Worm (Caenorhabditis elegans): ENCODE data around the gene T10G3.4.

T10G3.4 gene

ce11 chrV:13464123-13464522 lies 20.1 kb downstream of the T10G3.4 start:
- no peak for TF ChIP-seq elt-1 (tag; optimal IDR thresholded peaks at IDR 0.05; ENCODE audit: borderline replicate concordance, insufficient read depth)
- no peak for TF ChIP-seq nhr-12 (tag; optimal IDR thresholded peaks at IDR 0.05)
- no peak for TF ChIP-seq lin-32 (GFP tag; optimal IDR thresholded peaks at IDR 0.05)
- TF ChIP-seq ces-1 (GFP tag; optimal IDR thresholded peaks at IDR 0.05), result peak; percentile 16
- TF ChIP-seq unc-120 (tag; optimal IDR thresholded peaks at IDR 0.05; ENCODE audit: poor library complexity, severe bottlenecking), result no peak
- TF ChIP-seq nhr-237 (tag; optimal IDR thresholded peaks at IDR 0.05), result no peak

- TF ChIP-seq elt-3 (tag; optimal IDR thresholded peaks at IDR 0.05), result peak; percentile 56
- no peak for TF ChIP-seq lsy-2 (tag; optimal IDR thresholded peaks at IDR 0.05)
- peak; percentile 4 for TF ChIP-seq mep-1 (tag; optimal IDR thresholded peaks at IDR 0.05)
- TF ChIP-seq M03D4.4 (tag; optimal IDR thresholded peaks at IDR 0.05), result no peak
- TF ChIP-seq nhr-237 (tag; optimal IDR thresholded peaks at IDR 0.05), result peak; percentile 49
Observed at ce11 chrV:13462974-13463373, 21.3 kb downstream of the T10G3.4 start, which contains the start of gene frm-10. frm-10 (plus strand) TSS chrV:13463207.

ce11 chrV:13459323-13459722 lies 24.9 kb downstream of the T10G3.4 start, which contains the start of gene bath-39:
bath-39 (plus strand) TSS chrV:13459459.
- TF ChIP-seq ces-1 (GFP tag; optimal IDR thresholded peaks at IDR 0.05), result peak; percentile 84
- TF ChIP-seq mep-1 (tag; optimal IDR thresholded peaks at IDR 0.05), result peak; percentile 45
- no peak for TF ChIP-seq flh-1 (GFP tag; optimal IDR thresholded peaks at IDR 0.05)
- TF ChIP-seq ztf-11 (tag; optimal IDR thresholded peaks at IDR 0.05), result no peak
- TF ChIP-seq ham-2 (GFP tag; optimal IDR thresholded peaks at IDR 0.05), result no peak
- no peak for TF ChIP-seq nhr-2 (tag; optimal IDR thresholded peaks at IDR 0.05)
- TF ChIP-seq lsy-2 (tag; optimal IDR thresholded peaks at IDR 0.05), result peak; percentile 22
- no peak for TF ChIP-seq ceh-83 (GFP tag; optimal IDR thresholded peaks at IDR 0.05)
- no peak for TF ChIP-seq elt-1 (tag; optimal IDR thresholded peaks at IDR 0.05; ENCODE audit: borderline replicate concordance, insufficient read depth)
- no peak for TF ChIP-seq sem-2 (GFP tag; optimal IDR thresholded peaks at IDR 0.05)
- TF ChIP-seq nhr-237 (tag; optimal IDR thresholded peaks at IDR 0.05), result no peak
- TF ChIP-seq cnd-1 (tag; optimal IDR thresholded peaks at IDR 0.05), result no peak
- TF ChIP-seq elt-3 (tag; optimal IDR thresholded peaks at IDR 0.05), result no peak

ce11 chrV:13457858-13458257 lies 26.4 kb downstream of the T10G3.4 start, which contains the start of gene F25H9.2:
F25H9.2 (plus strand) TSS chrV:13458083.
- TF ChIP-seq flh-1 (GFP tag; optimal IDR thresholded peaks at IDR 0.05) (no peak), pha-4 (tag; optimal IDR thresholded peaks at IDR 0.05) (peak; percentile 11), mep-1 (tag; optimal IDR thresholded peaks at IDR 0.05) (peak; percentile 48), ces-1 (GFP tag; optimal IDR thresholded peaks at IDR 0.05) (peak; percentile 29)

ce11 chrV:13455448-13455847 lies 28.8 kb downstream of the T10G3.4 start, which contains the start of gene lurp-3:
lurp-3 (plus strand) TSS chrV:13455748.
- TF ChIP-seq ztf-11 (tag; optimal IDR thresholded peaks at IDR 0.05) (no peak), M03D4.4 (tag; optimal IDR thresholded peaks at IDR 0.05) (no peak), sptf-1 (tag; optimal IDR thresholded peaks at IDR 0.05) (no peak), ceh-83 (GFP tag; optimal IDR thresholded peaks at IDR 0.05) (no peak), lin-32 (GFP tag; optimal IDR thresholded peaks at IDR 0.05) (no peak), ces-1 (GFP tag; optimal IDR thresholded peaks at IDR 0.05) (no peak), lin-13 (tag; optimal IDR thresholded peaks at IDR 0.05) (no peak), snpc-4 (tag; optimal IDR thresholded peaks at IDR 0.05) (no peak), unc-62 (GFP tag; optimal IDR thresholded peaks at IDR 0.05) (no peak), ceh-39 (tag; optimal IDR thresholded peaks at IDR 0.05) (no peak), ceh-43 (GFP tag; optimal IDR thresholded peaks at IDR 0.05) (no peak), mep-1 (tag; optimal IDR thresholded peaks at IDR 0.05) (no peak), pha-4 (tag; optimal IDR thresholded peaks at IDR 0.05) (no peak), sem-2 (GFP tag; optimal IDR thresholded peaks at IDR 0.05) (no peak), drap-1 (GFP tag; optimal IDR thresholded peaks at IDR 0.05) (no peak)

ce11 chrV:13453334-13453733 lies 30.9 kb downstream of the T10G3.4 start, which contains the start of gene lurp-2:
lurp-2 (plus strand) TSS chrV:13453634.
- TF ChIP-seq pha-4 (tag; optimal IDR thresholded peaks at IDR 0.05) (no peak), sem-2 (GFP tag; optimal IDR thresholded peaks at IDR 0.05) (no peak), ceh-43 (GFP tag; optimal IDR thresholded peaks at IDR 0.05) (no peak), bed-3 (GFP tag; optimal IDR thresholded peaks at IDR 0.05) (no peak), mls-2 (tag; optimal IDR thresholded peaks at IDR 0.05) (no peak), nhr-12 (tag; optimal IDR thresholded peaks at IDR 0.05) (no peak), elt-3 (tag; optimal IDR thresholded peaks at IDR 0.05) (no peak), lsy-2 (tag; optimal IDR thresholded peaks at IDR 0.05) (no peak), lin-32 (GFP tag; optimal IDR thresholded peaks at IDR 0.05) (no peak), drap-1 (GFP tag; optimal IDR thresholded peaks at IDR 0.05) (no peak)
